Worm (Caenorhabditis elegans): Measurements from ENCODE around the gene mam-3.
A peak's percentile ranks its signal among the peaks of the same experiment; 100 is the strongest.

Gene mam-3

DNA sequence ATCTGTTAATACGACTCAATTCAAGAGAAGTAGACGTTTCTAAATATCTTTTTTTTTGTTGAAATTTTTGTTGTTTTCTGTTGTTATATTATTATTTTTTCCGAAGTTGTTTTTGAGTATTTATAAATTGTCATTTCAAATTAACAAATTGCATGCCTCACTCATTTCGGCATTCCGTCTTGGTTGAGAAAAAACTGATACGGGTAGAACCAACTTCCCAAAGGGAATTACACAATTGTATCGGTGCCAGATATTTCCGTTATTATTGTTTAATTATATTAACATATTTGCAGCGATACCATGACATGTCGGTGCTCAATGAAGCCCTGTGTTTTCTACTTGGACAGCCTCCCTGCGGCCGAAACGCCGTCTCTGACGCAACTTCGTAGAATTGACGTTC is 15.9 kb downstream of the mam-3 start, which contains the start of gene K09B11.4:
Gene K09B11.4, plus strand, starts transcription at position 301 of the 400 bp plus-strand sequence.
- TF ChIP-seq ref-1 (GFP tag; conservative IDR thresholded peaks at IDR 0.05) (no peak), flt-1 (GFP tag; IDR thresholded peaks at IDR 0.05) (no peak), cog-1 (tag; optimal IDR thresholded peaks at IDR 0.05) (no peak), ztf-23 (GFP tag; IDR thresholded peaks at IDR 0.05) (no peak), tab-1 (GFP tag; IDR thresholded peaks at IDR 0.05) (no peak), med-1 (GFP tag; optimal IDR thresholded peaks at IDR 0.05; ENCODE audit: insufficient read depth) (no peak), ztf-29 (GFP tag; IDR thresholded peaks at IDR 0.05) (no peak)

DNA sequence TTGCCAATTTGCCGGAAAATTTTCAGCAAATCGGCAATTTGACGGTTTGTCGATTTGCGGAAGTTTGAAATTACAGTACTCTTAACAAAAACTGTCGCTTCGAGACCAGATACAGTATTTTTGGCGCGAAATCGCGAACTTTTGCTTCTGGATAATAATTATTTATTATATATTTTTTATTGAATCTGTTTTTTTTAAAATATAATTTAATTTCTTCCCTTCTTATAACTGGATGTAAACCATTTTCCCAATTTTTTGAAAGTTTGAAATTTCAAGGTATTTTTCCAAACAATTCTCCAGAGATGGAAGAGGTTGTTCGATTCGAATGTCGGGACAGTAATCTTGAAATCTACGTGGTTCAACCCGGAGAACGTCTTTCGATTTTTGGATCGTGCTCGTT is 23.0 kb downstream of the mam-3 start, which contains the start of gene nol-9:
Gene nol-9, plus strand, starts transcription at position 301 of the 400 bp plus-strand sequence.
- no peak for TF ChIP-seq ref-1 (GFP tag; conservative IDR thresholded peaks at IDR 0.05)
- no peak for TF ChIP-seq med-1 (GFP tag; optimal IDR thresholded peaks at IDR 0.05; ENCODE audit: insufficient read depth)

DNA sequence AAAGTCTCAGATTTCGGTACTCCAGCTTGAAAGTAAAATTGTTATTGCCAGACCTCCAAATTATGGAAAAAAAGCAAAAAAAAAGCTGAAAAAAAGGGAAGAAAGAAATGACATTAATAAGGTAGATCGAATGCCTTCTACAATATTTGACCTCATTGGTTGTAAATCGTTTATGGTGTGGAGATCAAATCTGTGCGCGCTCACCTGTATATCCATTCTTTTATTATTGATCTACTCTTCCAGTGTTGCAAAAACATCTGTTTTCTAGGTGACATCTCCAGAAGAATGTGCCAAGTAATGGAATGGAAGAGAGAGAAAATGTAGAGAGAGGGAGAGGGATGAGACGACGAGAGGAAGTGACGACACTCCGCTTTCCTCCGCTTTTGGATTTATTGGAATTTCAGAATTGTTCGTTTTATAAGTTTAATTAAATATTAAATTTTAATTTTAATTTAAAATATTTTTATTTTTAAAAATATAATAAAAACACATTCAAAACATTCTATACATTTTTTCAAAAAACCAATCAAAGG is 29.4 kb downstream of the mam-3 start, which contains the start of the genes pik-1 and aptf-2:
Gene pik-1, plus strand, starts transcription at position 303 of the 533 bp plus-strand sequence.
Gene aptf-2, minus strand, starts transcription at position 313 of the 533 bp plus-strand sequence.
- TF ChIP-seq med-1 (GFP tag; optimal IDR thresholded peaks at IDR 0.05; ENCODE audit: insufficient read depth) (no peak), T22C8.4 (GFP tag; IDR thresholded peaks at IDR 0.05) (no peak), ztf-23 (GFP tag; IDR thresholded peaks at IDR 0.05) (no peak), ref-1 (GFP tag; conservative IDR thresholded peaks at IDR 0.05) (no peak), ztf-29 (GFP tag; IDR thresholded peaks at IDR 0.05) (no peak), cog-1 (tag; optimal IDR thresholded peaks at IDR 0.05) (no peak), flt-1 (GFP tag; IDR thresholded peaks at IDR 0.05) (no peak), klf-2 (GFP tag; conservative IDR thresholded peaks at IDR 0.05) (no peak), tab-1 (GFP tag; IDR thresholded peaks at IDR 0.05) (no peak)

DNA sequence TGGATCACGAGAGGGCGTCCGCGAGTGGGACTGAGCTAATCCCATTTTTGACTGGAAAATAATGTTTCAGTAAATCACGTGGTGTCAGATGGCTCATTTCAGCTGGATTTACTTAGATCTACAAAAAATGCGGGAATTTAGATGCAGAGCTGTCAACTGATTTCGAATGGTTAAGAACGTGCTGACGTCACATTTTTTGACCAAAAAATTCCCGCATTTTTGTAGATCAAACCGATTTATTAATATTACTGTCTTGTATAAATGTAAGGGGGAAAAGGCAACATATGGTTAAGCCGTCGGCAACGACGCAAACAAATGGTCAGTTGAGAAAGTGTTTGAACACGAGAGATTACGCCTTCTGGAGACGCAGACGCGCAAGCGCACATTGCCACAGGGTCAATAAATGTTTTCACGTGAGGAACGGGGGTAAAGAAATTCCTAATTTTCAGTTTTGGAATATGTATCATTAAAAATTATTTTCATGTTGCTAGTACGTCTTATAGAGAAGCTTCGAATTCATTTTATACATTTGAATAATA is 32.3 kb downstream of the mam-3 start, which contains the start of gene gcl-1:
Gene gcl-1, minus strand, starts transcription at position 51 of the 539 bp plus-strand sequence.
- TF ChIP-seq ztf-23 (GFP tag; IDR thresholded peaks at IDR 0.05) (no peak), ref-1 (GFP tag; conservative IDR thresholded peaks at IDR 0.05) (no peak), med-1 (GFP tag; optimal IDR thresholded peaks at IDR 0.05; ENCODE audit: insufficient read depth) (no peak), ztf-29 (GFP tag; IDR thresholded peaks at IDR 0.05) (peak; percentile 57; the same call in 1 of the 2 replicates), klf-2 (GFP tag; conservative IDR thresholded peaks at IDR 0.05) (no peak), T22C8.4 (GFP tag; IDR thresholded peaks at IDR 0.05) (no peak), tab-1 (GFP tag; IDR thresholded peaks at IDR 0.05) (no peak), cog-1 (tag; optimal IDR thresholded peaks at IDR 0.05) (peak; percentile 28), flt-1 (GFP tag; IDR thresholded peaks at IDR 0.05) (no peak)

DNA sequence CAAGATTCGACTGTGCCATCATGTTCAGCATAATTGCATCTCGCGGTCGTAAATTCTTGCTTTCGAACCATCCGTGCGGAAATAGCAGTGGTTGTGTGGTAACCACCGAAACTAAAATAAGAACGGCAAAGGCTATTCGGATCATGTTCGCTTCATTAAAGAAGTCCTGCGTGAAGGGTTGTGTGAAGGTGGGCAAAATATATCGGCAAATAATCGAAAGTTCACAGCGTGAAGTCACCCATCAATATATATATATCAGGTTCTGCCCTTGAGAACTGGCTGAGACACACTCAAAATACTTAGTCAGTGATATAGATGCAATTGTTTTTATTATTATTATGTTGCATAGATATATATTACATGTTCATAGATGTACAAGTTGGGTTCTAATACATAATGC is 37.2 kb downstream of the mam-3 start, which contains the start of gene Y62E10A.19:
Gene Y62E10A.19, minus strand, starts transcription at position 289 of the 400 bp plus-strand sequence.
- TF ChIP-seq med-1 (GFP tag; optimal IDR thresholded peaks at IDR 0.05; ENCODE audit: insufficient read depth) (no peak), klf-2 (GFP tag; conservative IDR thresholded peaks at IDR 0.05) (no peak), ztf-29 (GFP tag; IDR thresholded peaks at IDR 0.05) (no peak), cog-1 (tag; optimal IDR thresholded peaks at IDR 0.05) (no peak), ref-1 (GFP tag; conservative IDR thresholded peaks at IDR 0.05) (no peak), T22C8.4 (GFP tag; IDR thresholded peaks at IDR 0.05) (no peak), ztf-23 (GFP tag; IDR thresholded peaks at IDR 0.05) (no peak), flt-1 (GFP tag; IDR thresholded peaks at IDR 0.05) (no peak), tab-1 (GFP tag; IDR thresholded peaks at IDR 0.05) (no peak)

DNA sequence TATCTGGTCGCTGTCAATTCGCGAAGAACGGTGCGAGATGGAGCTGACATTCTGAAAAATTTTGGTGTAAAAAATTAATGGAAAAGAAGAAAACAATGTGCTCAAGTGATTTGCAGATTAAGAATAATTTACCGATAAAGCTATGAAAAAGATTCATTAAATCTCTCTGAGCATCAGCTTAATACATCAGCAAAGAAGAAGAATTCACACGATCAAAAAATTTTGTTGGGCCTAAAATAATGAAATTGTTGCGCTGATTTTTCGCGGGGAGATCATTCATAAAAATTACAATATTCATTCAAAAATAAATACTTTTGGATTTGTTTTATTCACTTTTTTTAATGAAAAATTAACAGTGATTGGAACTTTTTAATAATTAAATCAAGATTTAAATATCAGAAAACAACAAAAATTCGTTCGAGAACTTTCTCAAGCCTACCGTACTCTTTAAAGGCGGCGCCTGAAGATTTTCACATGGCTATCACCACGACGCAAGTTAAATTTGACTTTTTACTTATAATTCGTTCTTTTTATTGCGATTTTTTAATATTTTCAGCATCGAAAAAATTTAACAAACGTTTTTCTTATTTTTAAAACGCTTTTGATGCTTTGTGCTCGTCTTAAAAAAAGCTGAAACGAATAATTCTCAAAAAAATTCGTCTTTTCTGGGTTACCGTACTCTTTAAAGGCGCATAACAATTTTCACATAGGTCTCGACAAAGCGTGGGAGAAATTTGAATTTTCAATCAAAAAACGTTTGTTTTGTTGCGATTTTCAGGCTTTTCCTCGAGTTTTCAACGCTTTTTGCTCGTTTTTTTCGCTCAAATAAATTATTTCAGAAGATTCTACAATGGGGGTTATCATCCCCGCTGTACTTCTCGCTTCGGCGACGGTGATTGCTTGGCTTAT is 44.5 kb downstream of the mam-3 start, which contains the start of the genes memi-2 and cyp-31A5:
Gene memi-2, minus strand, starts transcription at position 51 of the 909 bp plus-strand sequence.
Gene cyp-31A5, plus strand, starts transcription at position 834 of the 909 bp plus-strand sequence.
- TF ChIP-seq tab-1 (GFP tag; IDR thresholded peaks at IDR 0.05): no peak
- TF ChIP-seq flt-1 (GFP tag; IDR thresholded peaks at IDR 0.05): no peak
- TF ChIP-seq T22C8.4 (GFP tag; IDR thresholded peaks at IDR 0.05): no peak
- TF ChIP-seq med-1 (GFP tag; optimal IDR thresholded peaks at IDR 0.05; ENCODE audit: insufficient read depth): no peak
- TF ChIP-seq ref-1 (GFP tag; conservative IDR thresholded peaks at IDR 0.05): no peak
- TF ChIP-seq ztf-23 (GFP tag; IDR thresholded peaks at IDR 0.05): no peak
- no peak for TF ChIP-seq klf-2 (GFP tag; conservative IDR thresholded peaks at IDR 0.05)
- no peak for TF ChIP-seq cog-1 (tag; optimal IDR thresholded peaks at IDR 0.05)
- TF ChIP-seq ztf-29 (GFP tag; IDR thresholded peaks at IDR 0.05): no peak

DNA sequence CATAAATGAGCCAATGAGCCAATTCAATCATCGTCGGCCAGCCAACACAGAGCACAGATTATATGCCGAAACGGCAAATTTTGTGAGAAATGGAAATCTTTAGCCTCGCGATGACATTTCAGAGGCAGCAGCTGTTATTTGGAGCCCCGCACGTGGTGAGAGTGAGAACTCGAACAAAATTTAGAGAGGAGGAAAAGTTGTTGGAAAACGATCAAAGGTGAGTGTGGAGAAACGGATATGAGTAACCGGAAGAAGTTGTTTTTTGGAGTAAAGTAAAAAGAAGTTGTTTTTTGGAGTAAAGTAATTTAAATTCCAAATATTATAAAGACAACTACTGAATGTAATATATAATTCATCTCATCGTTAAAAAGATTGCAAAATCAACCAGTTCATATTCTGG is 46.4 kb downstream of the mam-3 start, which contains the start of gene Y62E10A.13:
Gene Y62E10A.13, minus strand, starts transcription at position 326 of the 400 bp plus-strand sequence.
- TF ChIP-seq med-1 (GFP tag; optimal IDR thresholded peaks at IDR 0.05; ENCODE audit: insufficient read depth) (no peak), T22C8.4 (GFP tag; IDR thresholded peaks at IDR 0.05) (no peak)

DNA sequence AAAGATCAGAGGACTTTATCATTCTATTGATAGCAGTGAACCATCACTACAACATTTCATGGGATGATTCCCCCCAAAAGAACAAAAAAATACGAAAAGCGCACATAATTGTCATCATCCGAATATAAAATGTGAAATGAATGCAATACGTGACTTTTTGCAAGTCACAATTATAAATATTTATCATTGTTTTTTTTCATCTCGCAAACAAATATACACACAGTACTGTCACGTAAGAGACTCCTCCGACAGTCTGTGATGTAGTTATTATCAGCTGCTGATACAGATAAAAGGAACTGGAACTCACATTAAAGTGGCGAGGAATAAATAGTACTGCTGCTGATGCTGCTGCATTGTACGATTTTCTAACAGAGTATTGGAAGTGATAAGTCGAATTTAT is 48.8 kb downstream of the mam-3 start:
- TF ChIP-seq flt-1 (GFP tag; IDR thresholded peaks at IDR 0.05): no peak
- TF ChIP-seq T22C8.4 (GFP tag; IDR thresholded peaks at IDR 0.05): no peak
- TF ChIP-seq klf-2 (GFP tag; conservative IDR thresholded peaks at IDR 0.05): no peak
- no peak for TF ChIP-seq tab-1 (GFP tag; IDR thresholded peaks at IDR 0.05)
- TF ChIP-seq ztf-29 (GFP tag; IDR thresholded peaks at IDR 0.05): no peak
- no peak for TF ChIP-seq ref-1 (GFP tag; conservative IDR thresholded peaks at IDR 0.05)
- TF ChIP-seq med-1 (GFP tag; optimal IDR thresholded peaks at IDR 0.05; ENCODE audit: insufficient read depth): no peak
- TF ChIP-seq cog-1 (tag; optimal IDR thresholded peaks at IDR 0.05): no peak
- no peak for TF ChIP-seq ztf-23 (GFP tag; IDR thresholded peaks at IDR 0.05)

DNA sequence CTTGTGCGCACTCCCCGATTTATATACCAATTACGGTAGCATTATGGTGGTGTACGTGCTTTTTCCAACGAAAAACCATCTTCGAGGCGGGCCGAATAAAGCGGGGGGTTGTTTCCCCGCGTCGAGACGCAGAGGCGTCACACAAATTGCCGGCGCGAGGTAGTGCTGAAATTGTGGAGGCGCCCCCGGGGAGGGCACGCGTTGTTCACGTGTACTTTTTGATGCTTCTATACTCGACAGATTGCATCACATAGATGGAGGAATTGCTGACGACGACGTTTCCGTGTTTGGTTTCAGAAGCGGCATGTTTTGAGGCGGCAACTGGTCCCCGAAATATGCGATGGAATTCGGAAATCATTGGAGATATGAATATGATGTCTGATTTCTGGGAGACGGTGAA is 49.9 kb downstream of the mam-3 start:
- TF ChIP-seq klf-2 (GFP tag; conservative IDR thresholded peaks at IDR 0.05) (no peak), ztf-23 (GFP tag; IDR thresholded peaks at IDR 0.05) (0 out of 2 replicates have a peak, but pooled peaks have one; percentile 49)
